Worm (Caenorhabditis elegans) whole organism, mixed stage, embryonic: ENCODE results near the gene nlp-63.

Source experiments
- ceh-83 ChIP-seq: fragments of 200-800 bp; sonication (Bioruptor generic); optimal IDR thresholded peaks from 2 replicates; lab custom pipeline; 2018; ENCODE audit warnings: mild to moderate bottlenecking, missing genetic modification characterization, missing compliant biosample characterization
- drap-1 ChIP-seq: fragments of 200-800 bp; sonication (Bioruptor generic); optimal IDR thresholded peaks from 3 replicates; lab custom pipeline; 2018; ENCODE audit warnings: mild to moderate bottlenecking, missing genetic modification characterization, missing compliant biosample characterization
- elt-1 ChIP-seq: sonication (generic microtip); optimal IDR thresholded peaks from 2 replicates; lab custom pipeline; 2017; ENCODE audit warnings: missing genetic modification characterization, mild to moderate bottlenecking, missing compliant biosample characterization, antibody characterized with exemption, moderate library complexity, borderline replicate concordance; ENCODE audit not compliant: insufficient read depth
- elt-3 ChIP-seq: fragments of 150-350 bp; optimal IDR thresholded peaks from 2 replicates; lab custom pipeline; 2014; ENCODE audit warnings: missing biosample characterization, missing genetic modification characterization
- hlh-1 ChIP-seq: fragments of 150-350 bp; optimal IDR thresholded peaks from 2 replicates; lab custom pipeline; 2014; ENCODE audit warnings: missing biosample characterization, missing genetic modification reagents, missing genetic modification characterization
- lin-13 ChIP-seq: fragments of 150-350 bp; optimal IDR thresholded peaks from 2 replicates; lab custom pipeline; 2014; ENCODE audit warnings: missing biosample characterization, missing genetic modification characterization
- nhr-12 ChIP-seq: fragments of 150-350 bp; optimal IDR thresholded peaks from 2 replicates; lab custom pipeline; 2014; ENCODE audit warnings: missing biosample characterization, missing genetic modification characterization
- nhr-76 ChIP-seq: sonication (generic microtip); optimal IDR thresholded peaks from 2 replicates; lab custom pipeline; 2017; ENCODE audit warnings: missing biosample characterization, missing genetic modification characterization
- pha-4 ChIP-seq: fragments of 150-350 bp; optimal IDR thresholded peaks from 2 replicates; lab custom pipeline; 2018; ENCODE audit warnings: missing biosample characterization, missing genetic modification reagents, missing genetic modification characterization
- snpc-4 ChIP-seq: fragments of 150-350 bp; optimal IDR thresholded peaks from 2 replicates; lab custom pipeline; 2014; ENCODE audit warnings: missing biosample characterization, missing genetic modification characterization
- unc-39 ChIP-seq: fragments of 150-350 bp; optimal IDR thresholded peaks from 2 replicates; lab custom pipeline; 2014; ENCODE audit warnings: missing biosample characterization, missing genetic modification characterization

ce11 chrII:10144092-10144491, 11.1 kb upstream of the nlp-63 start, which contains the start of gene F27E5.3:
- TF ChIP-seq nhr-76: no peak
- TF ChIP-seq drap-1 (GFP tag; lab: Kevin White, UChicago): no peak
- no peak for TF ChIP-seq snpc-4 (tag; lab: Kevin White, UChicago)
- no peak for TF ChIP-seq nhr-12 (tag; lab: Kevin White, UChicago)
- TF ChIP-seq lin-13 (tag; lab: Kevin White, UChicago): no peak
- no peak for TF ChIP-seq pha-4
- TF ChIP-seq hlh-1 (tag; lab: Kevin White, UChicago): no peak
- no peak for TF ChIP-seq elt-3 (tag; lab: Kevin White, UChicago)
- no peak for TF ChIP-seq unc-39 (tag; lab: Kevin White, UChicago)
- TF ChIP-seq elt-1 (tag; lab: Kevin White, UChicago): no peak
- no peak for TF ChIP-seq ceh-83 (GFP tag; lab: Kevin White, UChicago)
